Worm (Caenorhabditis elegans) whole organism, late embryonic: ENCODE results near the gene mtx-2.

Source experiments
- C08G9.2 ChIP-seq: sonication (generic microtip); optimal IDR thresholded peaks from 2 replicates; lab custom pipeline; 2016; ENCODE audit warnings: mild to moderate bottlenecking, missing genetic modification characterization, moderate library complexity, missing compliant biosample characterization
- K02D7.2 ChIP-seq: sonication (generic microtip); optimal IDR thresholded peaks from 2 replicates; lab custom pipeline; 2017; ENCODE audit warnings: mild to moderate bottlenecking, missing genetic modification characterization, missing compliant biosample characterization
- K09A11.1 ChIP-seq: sonication (generic microtip); optimal IDR thresholded peaks from 2 replicates; lab custom pipeline; 2017; ENCODE audit warnings: antibody characterized with exemption, mild to moderate bottlenecking, missing genetic modification characterization, missing compliant biosample characterization; ENCODE audit not compliant: insufficient read depth
- ama-1 ChIP-seq: fragments of 150-350 bp; optimal IDR thresholded peaks from 2 replicates; lab custom pipeline; 2014
- ceh-14 ChIP-seq: sonication (generic microtip); optimal IDR thresholded peaks from 2 replicates; lab custom pipeline; 2016; ENCODE audit warnings: missing genotype, missing genetic modification characterization, missing compliant biosample characterization
- ceh-19 ChIP-seq: fragments of 200-800 bp; sonication (Bioruptor generic); optimal IDR thresholded peaks from 2 replicates; lab custom pipeline; 2018; ENCODE audit warnings: mild to moderate bottlenecking, missing genetic modification characterization, missing compliant biosample characterization
- ceh-31 ChIP-seq: sonication (generic microtip); optimal IDR thresholded peaks from 2 replicates; lab custom pipeline; 2016; ENCODE audit warnings: missing genetic modification characterization, missing compliant biosample characterization
- ceh-34 ChIP-seq: sonication (generic microtip); optimal IDR thresholded peaks from 2 replicates; lab custom pipeline; 2016; ENCODE audit warnings: mild to moderate bottlenecking, missing genetic modification characterization, missing compliant biosample characterization
- ceh-45 ChIP-seq: fragments of 200-800 bp; sonication (Bioruptor generic); IDR thresholded peaks from 2 replicates; pipeline ENCODE4 v1.3.6; 2022; ENCODE audit warnings: missing genetic modification reagents, missing genetic modification characterization, missing compliant biosample characterization
- che-1 ChIP-seq: sonication (generic microtip); optimal IDR thresholded peaks from 2 replicates; lab custom pipeline; 2016; ENCODE audit warnings: mild to moderate bottlenecking, missing genetic modification characterization, missing compliant biosample characterization
- elt-2 ChIP-seq: sonication (generic microtip); optimal IDR thresholded peaks from 2 replicates; lab custom pipeline; 2016; ENCODE audit warnings: missing genetic modification reagents, missing genetic modification characterization, missing compliant biosample characterization
- elt-4 ChIP-seq: sonication (generic microtip); optimal IDR thresholded peaks from 2 replicates; lab custom pipeline; 2016; ENCODE audit warnings: missing genetic modification characterization, missing compliant biosample characterization
- eyg-1 ChIP-seq: sonication (generic microtip); optimal IDR thresholded peaks from 2 replicates; lab custom pipeline; 2016; ENCODE audit warnings: missing genotype, missing genetic modification characterization, missing compliant biosample characterization
- fkh-10 ChIP-seq: fragments of 150-350 bp; optimal IDR thresholded peaks from 2 replicates; lab custom pipeline; 2014; ENCODE audit warnings: missing biosample characterization, missing genetic modification reagents, missing genetic modification characterization
- hlh-8 ChIP-seq: sonication (generic microtip); optimal IDR thresholded peaks from 2 replicates; lab custom pipeline; 2016; ENCODE audit warnings: missing genotype, missing genetic modification characterization, missing compliant biosample characterization
- lim-6 ChIP-seq: sonication (generic microtip); optimal IDR thresholded peaks from 2 replicates; lab custom pipeline; 2016; ENCODE audit warnings: missing genetic modification characterization, missing compliant biosample characterization
- madf-2 ChIP-seq: sonication (generic microtip); optimal IDR thresholded peaks from 2 replicates; lab custom pipeline; 2017; ENCODE audit warnings: missing genetic modification characterization, missing compliant biosample characterization
- nhr-232 ChIP-seq: sonication (generic microtip); optimal IDR thresholded peaks from 2 replicates; lab custom pipeline; 2016; ENCODE audit warnings: missing genetic modification characterization, missing compliant biosample characterization
- odd-2 ChIP-seq: sonication (generic microtip); optimal IDR thresholded peaks from 2 replicates; lab custom pipeline; 2017; ENCODE audit warnings: antibody characterized with exemption, mild to moderate bottlenecking, missing genetic modification characterization, missing compliant biosample characterization
- pag-3 ChIP-seq: sonication (generic microtip); optimal IDR thresholded peaks from 2 replicates; lab custom pipeline; 2016; ENCODE audit warnings: missing compliant biosample characterization, missing genetic modification characterization, borderline replicate concordance
- pat-9 ChIP-seq: fragments of 200-800 bp; sonication (Bioruptor generic); optimal IDR thresholded peaks from 2 replicates; lab custom pipeline; 2018; ENCODE audit warnings: mild to moderate bottlenecking, missing genetic modification characterization, moderate library complexity, missing compliant biosample characterization
- pha-2 ChIP-seq: sonication (generic microtip); optimal IDR thresholded peaks from 2 replicates; lab custom pipeline; 2017; ENCODE audit warnings: mild to moderate bottlenecking, missing genetic modification characterization, missing compliant biosample characterization
- pha-4 ChIP-seq: fragments of 150-350 bp; optimal IDR thresholded peaks from 2 replicates; lab custom pipeline; 2018; ENCODE audit warnings: missing biosample characterization, missing genetic modification reagents, missing genetic modification characterization
- pros-1 ChIP-seq: fragments of 150-350 bp; optimal IDR thresholded peaks from 2 replicates; lab custom pipeline; 2014; ENCODE audit warnings: missing biosample characterization, missing genetic modification reagents, missing genetic modification characterization
- rnt-1 ChIP-seq: sonication (generic microtip); optimal IDR thresholded peaks from 2 replicates; lab custom pipeline; 2016; ENCODE audit warnings: missing genetic modification characterization, missing compliant biosample characterization
- sdc-2 ChIP-seq: sonication (generic microtip); optimal IDR thresholded peaks from 2 replicates; lab custom pipeline; 2016; ENCODE audit warnings: missing genotype, missing genetic modification characterization, missing compliant biosample characterization
- sox-2 ChIP-seq: fragments of 200-800 bp; sonication (Bioruptor generic); IDR thresholded peaks from 2 replicates; pipeline ENCODE4 v1.3.6; 2022; ENCODE audit warnings: missing genetic modification reagents, missing genetic modification characterization, missing compliant biosample characterization
- syd-9 ChIP-seq: sonication (generic microtip); optimal IDR thresholded peaks from 2 replicates; lab custom pipeline; 2016; ENCODE audit warnings: mild to moderate bottlenecking, missing genetic modification characterization, moderate library complexity, missing compliant biosample characterization
- tbx-2 ChIP-seq: sonication (generic microtip); optimal IDR thresholded peaks from 2 replicates; lab custom pipeline; 2016; ENCODE audit warnings: missing genetic modification characterization, missing compliant biosample characterization
- ttx-3 ChIP-seq: sonication (generic microtip); optimal IDR thresholded peaks from 2 replicates; lab custom pipeline; 2016; ENCODE audit warnings: missing genetic modification reagents, missing genetic modification characterization, missing compliant biosample characterization
- unc-3 ChIP-seq, 2 experiments: fragments of 200-800 bp in 1 of 2; sonication (Bioruptor generic) in 1 of 2; sonication (generic microtip) in 1 of 2; conservative IDR thresholded peaks in 1 of 2; optimal IDR thresholded peaks in 1 of 2; 2 replicates each; pipeline versions ENCODE4 v1.3.6 to Lab custom; 2016 to 2022; ENCODE audit warnings: missing compliant biosample characterization in 2 of 2, missing genetic modification characterization in 2 of 2, missing genetic modification reagents in 1 of 2
- unc-42 ChIP-seq: sonication (generic microtip); optimal IDR thresholded peaks from 2 replicates; lab custom pipeline; 2016; ENCODE audit warnings: missing genotype, missing genetic modification characterization, missing compliant biosample characterization
- unc-55 ChIP-seq: sonication (generic microtip); optimal IDR thresholded peaks from 2 replicates; lab custom pipeline; 2017; ENCODE audit warnings: missing biosample characterization, missing genetic modification reagents, missing genetic modification characterization
- ztf-16 ChIP-seq: sonication (generic microtip); optimal IDR thresholded peaks from 2 replicates; lab custom pipeline; 2017; ENCODE audit warnings: missing genetic modification characterization, missing compliant biosample characterization

mtx-2 gene

DNA sequence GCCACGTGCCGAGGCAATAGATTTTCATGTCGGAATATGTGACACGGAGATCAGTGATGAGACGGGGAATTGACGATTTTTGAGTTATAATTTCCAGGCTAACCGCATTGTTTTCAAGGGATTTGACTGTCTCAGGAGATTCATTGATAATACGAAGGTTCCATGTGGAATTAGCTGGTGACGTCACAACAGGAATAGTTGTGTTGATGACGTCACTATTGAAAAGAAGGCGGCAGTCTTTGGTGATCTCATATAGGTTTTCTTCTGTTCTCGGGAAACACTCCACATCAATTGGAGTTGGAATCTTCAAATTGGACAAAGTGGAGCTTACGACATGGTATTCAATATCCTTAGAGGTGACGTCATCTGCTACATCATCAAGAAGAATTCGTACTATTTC is 20.2 kb downstream of the mtx-2 start:
- TF ChIP-seq madf-2 (tag; lab: Kevin White, UChicago) (no peak), pha-2 (no peak), pros-1 (tag; lab: Kevin White, UChicago) (no peak), nhr-232 (tag; lab: Kevin White, UChicago) (no peak), K09A11.1 (tag; lab: Kevin White, UChicago) (no peak), fkh-10 (no peak), C08G9.2 (tag; lab: Kevin White, UChicago) (no peak), unc-42 (tag; lab: Kevin White, UChicago) (no peak), ceh-14 (tag; lab: Kevin White, UChicago) (no peak), che-1 (no peak), ceh-19 (GFP tag; lab: Kevin White, UChicago) (no peak)
- TF ChIP-seq, all 69 proteins: peak for 0

- TF ChIP-seq elt-2 (tag; lab: Kevin White, UChicago) (no peak), C08G9.2 (tag; lab: Kevin White, UChicago) (no peak), ceh-34 (tag; lab: Kevin White, UChicago) (peak; percentile 19), hlh-8 (tag; lab: Kevin White, UChicago) (no peak)
These were observed 25.7 kb downstream of the mtx-2 start for ce11 chrIII:7737646-7738258.

- no peak for TF ChIP-seq sdc-2 (tag; lab: Kevin White, UChicago)
- no peak for TF ChIP-seq pha-4 (tag; lab: Kevin White, UChicago)
- peak; percentile 25 for TF ChIP-seq pha-2
- TF ChIP-seq rnt-1 (tag; lab: Kevin White, UChicago): no peak
- no peak for TF ChIP-seq ceh-19 (GFP tag; lab: Kevin White, UChicago)
- TF ChIP-seq K02D7.2 (tag; lab: Kevin White, UChicago): no peak
These were observed 26.6 kb downstream of the mtx-2 start for ce11 chrIII:7736806-7737205.

DNA sequence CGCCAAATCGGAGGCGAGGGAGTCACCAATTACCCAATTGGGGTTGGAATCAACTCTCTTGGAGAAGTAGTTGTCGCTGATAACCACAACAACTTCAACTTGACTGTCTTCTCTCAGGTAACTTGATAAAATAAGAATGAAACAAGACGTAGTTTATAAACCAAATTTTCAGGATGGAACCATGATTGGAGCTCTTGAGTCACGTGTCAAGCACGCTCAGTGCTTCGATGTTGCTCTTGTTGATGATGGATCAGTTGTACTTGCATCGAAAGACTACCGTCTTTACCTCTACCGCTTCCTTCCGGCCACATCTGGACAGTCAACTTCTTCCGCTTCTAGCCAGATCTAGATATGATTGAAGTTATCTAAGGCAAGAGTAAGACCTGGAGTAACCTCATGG is 27.4 kb downstream of the mtx-2 start:
- no peak for TF ChIP-seq pat-9
- no peak for TF ChIP-seq elt-4 (tag; lab: Kevin White, UChicago)
- no peak for TF ChIP-seq ztf-16
- TF ChIP-seq sox-2 (GFP tag; lab: Robert Waterston, UW): no peak
- TF ChIP-seq syd-9: no peak
- TF ChIP-seq ceh-34 (tag; lab: Kevin White, UChicago): no peak
- no peak for TF ChIP-seq unc-3 (GFP tag; conservative IDR thresholded peaks at IDR 0.05; lab: Robert Waterston, UW)
- TF ChIP-seq unc-3 (tag; optimal IDR thresholded peaks at IDR 0.05; lab: Kevin White, UChicago): no peak
- TF ChIP-seq unc-42 (tag; lab: Kevin White, UChicago): no peak
- no peak for TF ChIP-seq unc-55

ce11 chrIII:7734105-7734504 is 29.3 kb downstream of the mtx-2 start:
- TF ChIP-seq unc-55 (peak; percentile 79), ama-1 (lab: Kevin White, UChicago) (no peak), tbx-2 (peak; percentile 20), odd-2 (tag; lab: Kevin White, UChicago) (no peak), eyg-1 (tag; lab: Kevin White, UChicago) (no peak), ttx-3 (tag; lab: Kevin White, UChicago) (no peak), ceh-45 (GFP tag; lab: Robert Waterston, UW) (no peak), ceh-31 (no peak), ceh-14 (tag; lab: Kevin White, UChicago) (no peak), unc-42 (tag; lab: Kevin White, UChicago) (no peak), pag-3 (tag; lab: Kevin White, UChicago) (no peak), lim-6 (tag; lab: Kevin White, UChicago) (no peak)
